Worm (Caenorhabditis elegans) whole organism, mixed stage, embryonic: ENCODE data around the gene clec-214.

Source experiments
- bed-3 ChIP-seq: fragments of 200-800 bp; sonication (Bioruptor generic); optimal IDR thresholded peaks from 3 replicates; lab custom pipeline; 2018; ENCODE audit warnings: mild to moderate bottlenecking, missing genetic modification characterization, moderate library complexity, missing compliant biosample characterization
- blmp-1 ChIP-seq: fragments of 150-350 bp; optimal IDR thresholded peaks from 2 replicates; lab custom pipeline; 2014; ENCODE audit warnings: missing biosample characterization, missing genetic modification characterization
- ceh-39 ChIP-seq: fragments of 150-350 bp; optimal IDR thresholded peaks from 2 replicates; lab custom pipeline; 2014; ENCODE audit warnings: missing biosample characterization, missing genetic modification characterization
- ceh-43 ChIP-seq: fragments of 200-800 bp; sonication (Bioruptor generic); optimal IDR thresholded peaks from 2 replicates; lab custom pipeline; 2018; ENCODE audit warnings: mild to moderate bottlenecking, missing genetic modification characterization, moderate library complexity, missing compliant biosample characterization
- ceh-83 ChIP-seq: fragments of 200-800 bp; sonication (Bioruptor generic); optimal IDR thresholded peaks from 2 replicates; lab custom pipeline; 2018; ENCODE audit warnings: mild to moderate bottlenecking, missing genetic modification characterization, missing compliant biosample characterization
- ces-1 ChIP-seq: fragments of 150-350 bp; optimal IDR thresholded peaks from 2 replicates; lab custom pipeline; 2014; ENCODE audit warnings: missing biosample characterization, missing genetic modification reagents, missing genetic modification characterization
- drap-1 ChIP-seq: fragments of 200-800 bp; sonication (Bioruptor generic); optimal IDR thresholded peaks from 3 replicates; lab custom pipeline; 2018; ENCODE audit warnings: mild to moderate bottlenecking, missing genetic modification characterization, missing compliant biosample characterization
- elt-1 ChIP-seq: sonication (generic microtip); optimal IDR thresholded peaks from 2 replicates; lab custom pipeline; 2017; ENCODE audit warnings: missing genetic modification characterization, mild to moderate bottlenecking, missing compliant biosample characterization, antibody characterized with exemption, moderate library complexity, borderline replicate concordance; ENCODE audit not compliant: insufficient read depth
- elt-3 ChIP-seq: fragments of 150-350 bp; optimal IDR thresholded peaks from 2 replicates; lab custom pipeline; 2014; ENCODE audit warnings: missing biosample characterization, missing genetic modification characterization
- flh-1 ChIP-seq: fragments of 200-800 bp; sonication (Bioruptor generic); optimal IDR thresholded peaks from 2 replicates; lab custom pipeline; 2018; ENCODE audit warnings: mild to moderate bottlenecking, missing genetic modification characterization, moderate library complexity, missing compliant biosample characterization
- ham-2 ChIP-seq: fragments of 200-800 bp; sonication (Bioruptor generic); optimal IDR thresholded peaks from 2 replicates; lab custom pipeline; 2018; ENCODE audit warnings: mild to moderate bottlenecking, missing genetic modification characterization, missing compliant biosample characterization
- lin-13 ChIP-seq: fragments of 150-350 bp; optimal IDR thresholded peaks from 2 replicates; lab custom pipeline; 2014; ENCODE audit warnings: missing biosample characterization, missing genetic modification characterization
- lin-32 ChIP-seq: fragments of 200-800 bp; sonication (Bioruptor generic); optimal IDR thresholded peaks from 2 replicates; lab custom pipeline; 2018; ENCODE audit warnings: mild to moderate bottlenecking, missing genetic modification characterization, missing compliant biosample characterization
- lsy-2 ChIP-seq: fragments of 150-350 bp; optimal IDR thresholded peaks from 2 replicates; lab custom pipeline; 2014; ENCODE audit warnings: missing biosample characterization, missing genetic modification characterization
- mab-5 ChIP-seq: fragments of 150-350 bp; optimal IDR thresholded peaks from 2 replicates; lab custom pipeline; 2014; ENCODE audit warnings: missing biosample characterization, missing genetic modification characterization
- nhr-12 ChIP-seq: fragments of 150-350 bp; optimal IDR thresholded peaks from 2 replicates; lab custom pipeline; 2014; ENCODE audit warnings: missing biosample characterization, missing genetic modification characterization
- nhr-2 ChIP-seq: fragments of 150-350 bp; optimal IDR thresholded peaks from 2 replicates; lab custom pipeline; 2014; ENCODE audit warnings: missing biosample characterization, missing genetic modification characterization
- nhr-237 ChIP-seq: fragments of 150-350 bp; optimal IDR thresholded peaks from 2 replicates; lab custom pipeline; 2014; ENCODE audit warnings: missing biosample characterization, missing genetic modification characterization
- nhr-76 ChIP-seq: sonication (generic microtip); optimal IDR thresholded peaks from 2 replicates; lab custom pipeline; 2017; ENCODE audit warnings: missing biosample characterization, missing genetic modification characterization
- pha-4 ChIP-seq: fragments of 150-350 bp; optimal IDR thresholded peaks from 2 replicates; lab custom pipeline; 2018; ENCODE audit warnings: missing biosample characterization, missing genetic modification reagents, missing genetic modification characterization
- sem-2 ChIP-seq: fragments of 200-800 bp; sonication (Bioruptor generic); optimal IDR thresholded peaks from 2 replicates; lab custom pipeline; 2018; ENCODE audit warnings: mild to moderate bottlenecking, missing genetic modification characterization, missing compliant biosample characterization
- snpc-4 ChIP-seq: fragments of 150-350 bp; optimal IDR thresholded peaks from 2 replicates; lab custom pipeline; 2014; ENCODE audit warnings: missing biosample characterization, missing genetic modification characterization
- sptf-1 ChIP-seq: sonication (generic microtip); optimal IDR thresholded peaks from 2 replicates; lab custom pipeline; 2017; ENCODE audit warnings: mild to moderate bottlenecking, missing genetic modification characterization, moderate library complexity, missing compliant biosample characterization
- tbx-8 ChIP-seq: fragments of 200-800 bp; sonication (Bioruptor generic); optimal IDR thresholded peaks from 2 replicates; lab custom pipeline; 2018; ENCODE audit warnings: mild to moderate bottlenecking, missing genetic modification characterization, moderate library complexity, missing compliant biosample characterization
- unc-120 ChIP-seq: sonication (generic microtip); optimal IDR thresholded peaks from 2 replicates; lab custom pipeline; 2017; ENCODE audit warnings: missing genetic modification characterization, missing compliant biosample characterization; ENCODE audit not compliant: poor library complexity, severe bottlenecking
- unc-39 ChIP-seq: fragments of 150-350 bp; optimal IDR thresholded peaks from 2 replicates; lab custom pipeline; 2014; ENCODE audit warnings: missing biosample characterization, missing genetic modification characterization
- unc-62 ChIP-seq: fragments of 150-350 bp; optimal IDR thresholded peaks from 2 replicates; lab custom pipeline; 2014; ENCODE audit warnings: missing biosample characterization, missing genetic modification reagents, missing genetic modification characterization
- zip-8 ChIP-seq: fragments of 150-350 bp; optimal IDR thresholded peaks from 2 replicates; lab custom pipeline; 2014; ENCODE audit warnings: missing biosample characterization, missing genetic modification characterization

clec-214 gene

DNA sequence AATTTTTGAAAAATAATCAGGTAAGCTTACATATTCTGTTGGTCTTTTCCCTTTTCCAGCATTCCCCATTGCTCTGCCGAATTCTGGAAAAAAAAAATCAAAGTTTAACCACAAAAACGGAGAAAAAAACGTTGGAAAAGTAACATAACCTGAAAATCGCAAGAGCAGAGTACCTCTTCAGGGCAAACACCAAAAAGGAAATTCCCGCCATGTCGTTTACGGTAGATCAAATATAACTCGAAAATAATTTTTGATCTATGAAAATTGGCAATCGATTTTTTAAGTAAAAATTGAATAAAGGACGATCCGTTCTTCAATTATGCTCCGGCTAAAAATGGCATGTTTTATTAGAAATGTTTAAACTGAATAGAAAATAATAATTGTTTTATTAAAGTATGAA lies 6.8 kb upstream of the clec-214 start, which contains the start of gene C50E3.11:
C50E3.11 (minus strand) TSS at position 83 of the 400 bp plus-strand sequence.
- TF ChIP-seq nhr-237 (no peak), bed-3 (GFP tag; lab: Kevin White, UChicago) (no peak), unc-120 (no peak), snpc-4 (no peak), zip-8 (tag; lab: Kevin White, UChicago) (no peak), ceh-39 (tag; lab: Kevin White, UChicago) (no peak), nhr-2 (tag; lab: Kevin White, UChicago) (no peak), ceh-43 (GFP tag; lab: Kevin White, UChicago) (no peak), blmp-1 (tag; lab: Kevin White, UChicago) (no peak), tbx-8 (GFP tag; lab: Kevin White, UChicago) (no peak), mab-5 (no peak), lsy-2 (tag; lab: Kevin White, UChicago) (no peak), nhr-76 (tag; lab: Kevin White, UChicago) (no peak), flh-1 (GFP tag; lab: Kevin White, UChicago) (no peak), lin-13 (no peak), sptf-1 (tag; lab: Kevin White, UChicago) (no peak), nhr-12 (tag; lab: Kevin White, UChicago) (no peak)

DNA sequence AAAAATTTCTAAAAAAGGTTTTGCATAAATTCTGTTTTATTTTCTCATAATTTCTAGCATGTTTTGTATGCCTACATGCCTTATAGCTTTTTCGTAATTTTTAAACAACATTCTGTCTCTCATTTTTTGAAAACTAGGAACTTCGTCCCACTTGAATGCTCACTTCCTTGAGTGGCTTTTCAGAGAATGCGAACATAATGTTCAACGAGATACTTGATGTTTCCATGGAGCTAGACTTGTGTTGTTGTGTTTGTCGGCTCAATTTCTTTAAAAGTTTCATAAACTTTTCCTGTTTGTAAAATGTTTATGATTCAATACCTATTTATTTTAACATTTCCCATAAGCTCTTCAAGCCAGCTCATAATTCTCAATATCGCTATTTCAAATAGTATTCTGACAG lies 5.3 kb upstream of the clec-214 start, which contains the start of gene clec-213:
clec-213 (plus strand) TSS at position 301 of the 400 bp plus-strand sequence.
- TF ChIP-seq nhr-12 (tag; lab: Kevin White, UChicago) (no peak), lsy-2 (tag; lab: Kevin White, UChicago) (no peak), ceh-83 (no peak), nhr-76 (tag; lab: Kevin White, UChicago) (no peak), snpc-4 (no peak), lin-32 (no peak), tbx-8 (GFP tag; lab: Kevin White, UChicago) (no peak), pha-4 (tag; lab: Kevin White, UChicago) (no peak), ham-2 (no peak), ceh-43 (GFP tag; lab: Kevin White, UChicago) (no peak), nhr-2 (tag; lab: Kevin White, UChicago) (no peak), elt-3 (tag; lab: Kevin White, UChicago) (no peak), drap-1 (no peak), bed-3 (GFP tag; lab: Kevin White, UChicago) (no peak)

ce11 chrV:7612044-7612443 lies 1.9 kb downstream of the clec-214 start, which contains the start of gene clec-215:
Gene clec-215, plus strand, starts transcription at chrV:7612344.
- no peak for TF ChIP-seq nhr-2 (tag; lab: Kevin White, UChicago)
- no peak for TF ChIP-seq nhr-76 (tag; lab: Kevin White, UChicago)
- TF ChIP-seq ham-2, result no peak
- TF ChIP-seq bed-3 (GFP tag; lab: Kevin White, UChicago), result no peak
- no peak for TF ChIP-seq ceh-43 (GFP tag; lab: Kevin White, UChicago)
- no peak for TF ChIP-seq unc-62
- TF ChIP-seq nhr-12 (tag; lab: Kevin White, UChicago), result no peak
- TF ChIP-seq lsy-2 (tag; lab: Kevin White, UChicago), result no peak
- TF ChIP-seq zip-8 (tag; lab: Kevin White, UChicago), result no peak
- TF ChIP-seq elt-1, result no peak
- TF ChIP-seq flh-1 (GFP tag; lab: Kevin White, UChicago), result no peak
- no peak for TF ChIP-seq ceh-39 (tag; lab: Kevin White, UChicago)

ce11 chrV:7618114-7618513 lies 7.9 kb downstream of the clec-214 start, which contains the start of gene C50E3.15:
Gene C50E3.15, plus strand, starts transcription at chrV:7618414.
- TF ChIP-seq drap-1, result no peak
- TF ChIP-seq sptf-1 (tag; lab: Kevin White, UChicago), result no peak
- no peak for TF ChIP-seq tbx-8 (GFP tag; lab: Kevin White, UChicago)
- no peak for TF ChIP-seq ceh-83
- TF ChIP-seq unc-39 (tag; lab: Kevin White, UChicago), result no peak
- no peak for TF ChIP-seq nhr-2 (tag; lab: Kevin White, UChicago)
- no peak for TF ChIP-seq lsy-2 (tag; lab: Kevin White, UChicago)

ce11 chrV:7622011-7622465 lies 11.9 kb downstream of the clec-214 start, which contains the start of gene C50E3.12:
Gene C50E3.12, minus strand, starts transcription at chrV:7622061.
- TF ChIP-seq ceh-39 (tag; lab: Kevin White, UChicago) (no peak), lin-13 (no peak), elt-1 (no peak), ceh-83 (no peak), bed-3 (GFP tag; lab: Kevin White, UChicago) (no peak), unc-39 (tag; lab: Kevin White, UChicago) (no peak), nhr-237 (no peak), pha-4 (tag; lab: Kevin White, UChicago) (no peak), unc-120 (no peak), drap-1 (no peak), nhr-76 (tag; lab: Kevin White, UChicago) (no peak), flh-1 (GFP tag; lab: Kevin White, UChicago) (no peak), sem-2 (GFP tag; lab: Kevin White, UChicago) (no peak), ces-1 (GFP tag; lab: Kevin White, UChicago) (no peak)
- TF ChIP-seq, all 35 proteins: peak for 0
